Fruit fly (Drosophila melanogaster) whole organism, embryonic: ENCODE results near the gene Plc21C.

Experiments used
- Antp ChIP-seq: fragments of 200-800 bp; sonication (Bioruptor generic); optimal IDR thresholded peaks from 3 replicates; lab custom pipeline; 2016; ENCODE audit warnings: missing biosample characterization, missing genetic modification characterization
- Atf3 ChIP-seq: fragments of 200-800 bp; sonication (Bioruptor generic); optimal IDR thresholded peaks from 3 replicates; lab custom pipeline; 2016; ENCODE audit warnings: missing biosample characterization, missing genetic modification characterization
- Awh ChIP-seq: fragments of 200-800 bp; sonication (Bioruptor generic); IDR thresholded peaks from 2 replicates; pipeline ENCODE4, ENCODE4 v1.3.6; 2022; ENCODE audit warnings: missing biosample characterization, missing genetic modification characterization
- Bdp1 ChIP-seq: fragments of 200-800 bp; sonication (Bioruptor generic); optimal IDR thresholded peaks from 3 replicates; lab custom pipeline; 2016; ENCODE audit warnings: missing biosample characterization, missing genetic modification characterization
- CG10543 ChIP-seq: fragments of 200-800 bp; sonication (Bioruptor generic); optimal IDR thresholded peaks from 3 replicates; lab custom pipeline; 2017; ENCODE audit warnings: missing biosample characterization, mild to moderate bottlenecking, missing genetic modification characterization, moderate library complexity
- CG11247 ChIP-seq: fragments of 200-800 bp; sonication (Bioruptor generic); IDR thresholded peaks from 2 replicates; pipeline ENCODE4 v1.3.6; 2022; ENCODE audit warnings: missing biosample characterization, missing genetic modification characterization
- CG12155 ChIP-seq: fragments of 200-800 bp; sonication (Bioruptor generic); optimal IDR thresholded peaks from 3 replicates; lab custom pipeline; 2016; ENCODE audit warnings: missing biosample characterization, missing genetic modification characterization
- CG12942 ChIP-seq: fragments of 200-800 bp; sonication (Bioruptor generic); optimal IDR thresholded peaks from 3 replicates; lab custom pipeline; 2016; ENCODE audit warnings: missing biosample characterization, missing genetic modification characterization
- CG13624 ChIP-seq: fragments of 200-800 bp; sonication (Bioruptor generic); optimal IDR thresholded peaks from 2 replicates; lab custom pipeline; 2016; ENCODE audit warnings: missing biosample characterization, missing genetic modification characterization
- CG14710 ChIP-seq: fragments of 200-800 bp; sonication (Bioruptor generic); optimal IDR thresholded peaks from 3 replicates; lab custom pipeline; 2019; ENCODE audit warnings: missing biosample characterization, mild to moderate bottlenecking, missing genetic modification characterization, moderate library complexity
- CG16813 ChIP-seq: fragments of 200-800 bp; sonication (Bioruptor generic); IDR thresholded peaks from 3 replicates; pipeline ENCODE4 v1.3.6; 2022; ENCODE audit warnings: missing biosample characterization, missing genetic modification characterization; ENCODE audit not compliant: partially characterized antibody
- CG17802 ChIP-seq: fragments of 200-800 bp; sonication (Bioruptor generic); optimal IDR thresholded peaks from 2 replicates; lab custom pipeline; 2018; ENCODE audit warnings: missing biosample characterization, mild to moderate bottlenecking, missing genetic modification characterization, moderate library complexity
- CG2129 ChIP-seq: fragments of 200-800 bp; sonication (Bioruptor generic); IDR thresholded peaks from 2 replicates; pipeline ENCODE4 v1.3.6; 2022; ENCODE audit warnings: missing biosample characterization, missing genetic modification characterization; ENCODE audit not compliant: partially characterized antibody
- CG2889 ChIP-seq: fragments of 200-800 bp; sonication (Bioruptor generic); IDR thresholded peaks from 3 replicates; pipeline ENCODE4 v1.3.6; 2022; ENCODE audit warnings: missing biosample characterization, missing genetic modification characterization
- CG4282 ChIP-seq: fragments of 200-800 bp; sonication (Bioruptor generic); optimal IDR thresholded peaks from 2 replicates; lab custom pipeline; 2016; ENCODE audit warnings: missing biosample characterization, missing genetic modification characterization
- CG4424 ChIP-seq: fragments of 200-800 bp; sonication (Bioruptor generic); optimal IDR thresholded peaks from 3 replicates; lab custom pipeline; 2016; ENCODE audit warnings: missing biosample characterization, missing genetic modification characterization
- CG4617 ChIP-seq: fragments of 200-800 bp; sonication (Bioruptor generic); optimal IDR thresholded peaks from 3 replicates; lab custom pipeline; 2016; ENCODE audit warnings: missing biosample characterization, missing genetic modification characterization, borderline replicate concordance
- CG6765 ChIP-seq: fragments of 200-800 bp; sonication (Bioruptor generic); optimal IDR thresholded peaks from 3 replicates; lab custom pipeline; 2017; ENCODE audit warnings: missing biosample characterization, mild to moderate bottlenecking, missing genetic modification characterization
- CG6791 ChIP-seq: fragments of 200-800 bp; sonication (Bioruptor generic); IDR thresholded peaks from 3 replicates; pipeline ENCODE4 v1.3.6; 2022; ENCODE audit warnings: missing biosample characterization, missing genetic modification characterization; ENCODE audit not compliant: partially characterized antibody
- CG9727 ChIP-seq: fragments of 200-800 bp; sonication (Bioruptor generic); optimal IDR thresholded peaks from 3 replicates; lab custom pipeline; 2017; ENCODE audit warnings: missing biosample characterization, mild to moderate bottlenecking, missing genetic modification characterization
- CG9817 ChIP-seq: fragments of 200-800 bp; sonication (Bioruptor generic); optimal IDR thresholded peaks from 2 replicates; lab custom pipeline; 2018; ENCODE audit warnings: missing biosample characterization, mild to moderate bottlenecking, missing genetic modification characterization, moderate library complexity
- Dfd ChIP-seq, 2 experiments: fragments of >200 bp; optimal IDR thresholded peaks; 2 replicates each; lab custom pipeline; 2017; ENCODE audit warnings: missing biosample characterization in 2 of 2, missing genetic modification characterization in 2 of 2
- Dref ChIP-seq: fragments of 200-800 bp; sonication (Bioruptor generic); IDR thresholded peaks from 2 replicates; pipeline ENCODE4 v1.3.6; 2022; ENCODE audit warnings: missing biosample characterization, missing genetic modification characterization
- HLH4C ChIP-seq: fragments of 200-800 bp; sonication (Bioruptor generic); IDR thresholded peaks from 3 replicates; pipeline ENCODE4 v1.3.6; 2022; ENCODE audit warnings: missing biosample characterization, missing genetic modification characterization; ENCODE audit not compliant: partially characterized antibody
- Hand ChIP-seq: fragments of 200-800 bp; sonication (Bioruptor generic); optimal IDR thresholded peaks from 2 replicates; lab custom pipeline; 2017; ENCODE audit warnings: mild to moderate bottlenecking, missing biosample characterization, missing genetic modification reagents, missing genetic modification characterization
- MESR4 ChIP-seq: fragments of 200-800 bp; sonication (Bioruptor generic); optimal IDR thresholded peaks from 2 replicates; lab custom pipeline; 2018; ENCODE audit warnings: missing biosample characterization, mild to moderate bottlenecking, missing genetic modification characterization, moderate library complexity
- Meics ChIP-seq: fragments of 200-800 bp; sonication (Bioruptor generic); optimal IDR thresholded peaks from 2 replicates; lab custom pipeline; 2017; ENCODE audit warnings: missing biosample characterization, mild to moderate bottlenecking, missing genetic modification characterization
- Ravus ChIP-seq: fragments of 200-800 bp; sonication (Bioruptor generic); IDR thresholded peaks from 2 replicates; pipeline ENCODE4 v1.3.6; 2022; ENCODE audit warnings: missing biosample characterization, missing genetic modification characterization
- Rfx ChIP-seq: fragments of 200-800 bp; sonication (Bioruptor generic); IDR thresholded peaks from 2 replicates; pipeline ENCODE4 v1.3.6; 2022; ENCODE audit warnings: missing biosample characterization, missing genetic modification characterization
- bcd ChIP-seq: fragments of 200-800 bp; sonication (Bioruptor generic); optimal IDR thresholded peaks from 2 replicates; lab custom pipeline; 2017; ENCODE audit warnings: missing biosample characterization, mild to moderate bottlenecking, missing genetic modification characterization
- cato ChIP-seq: fragments of 200-800 bp; sonication (Bioruptor generic); optimal IDR thresholded peaks from 2 replicates; lab custom pipeline; 2016; ENCODE audit warnings: missing biosample characterization, missing genetic modification characterization, borderline replicate concordance
- caup ChIP-seq: fragments of 200-800 bp; sonication (Bioruptor generic); optimal IDR thresholded peaks from 3 replicates; lab custom pipeline; 2017; ENCODE audit warnings: missing biosample characterization, mild to moderate bottlenecking, missing genetic modification characterization, moderate library complexity; ENCODE audit not compliant: severe bottlenecking
- chif ChIP-seq, 2 experiments: fragments of 200-800 bp; sonication (Bioruptor generic); optimal IDR thresholded peaks; 3 replicates each; lab custom pipeline; 2016; ENCODE audit warnings: missing biosample characterization in 2 of 2, missing genetic modification characterization in 2 of 2
- crc ChIP-seq: fragments of 200-800 bp; sonication (Bioruptor generic); optimal IDR thresholded peaks from 2 replicates; lab custom pipeline; 2016; ENCODE audit warnings: missing biosample characterization, missing genetic modification characterization
- crol ChIP-seq: fragments of 200-800 bp; sonication (Bioruptor generic); IDR thresholded peaks from 2 replicates; pipeline ENCODE4 v1.3.6; 2022; ENCODE audit warnings: missing biosample characterization, missing genetic modification characterization
- dm ChIP-seq: fragments of 200-800 bp; sonication (Bioruptor generic); optimal IDR thresholded peaks from 3 replicates; lab custom pipeline; 2016; ENCODE audit warnings: missing biosample characterization, missing genetic modification characterization
- fd102C ChIP-seq: fragments of 200-800 bp; sonication (Bioruptor generic); optimal IDR thresholded peaks from 2 replicates; lab custom pipeline; 2018; ENCODE audit warnings: missing biosample characterization, mild to moderate bottlenecking, missing genetic modification characterization, moderate library complexity
- her ChIP-seq: fragments of 200-800 bp; sonication (Bioruptor generic); optimal IDR thresholded peaks from 2 replicates; lab custom pipeline; 2016; ENCODE audit warnings: missing biosample characterization, missing genetic modification characterization
- knrl ChIP-seq: fragments of 200-800 bp; sonication (Bioruptor generic); IDR thresholded peaks from 3 replicates; pipeline ENCODE4 v1.3.6; 2022; ENCODE audit warnings: missing biosample characterization, missing genetic modification characterization; ENCODE audit not compliant: partially characterized antibody
- lola ChIP-seq, 3 experiments: fragments of >200 bp in 2 of 3; fragments of 200-800 bp in 1 of 3; sonication (Bioruptor generic) in 1 of 3; optimal IDR thresholded peaks; 2 replicates each; lab custom pipeline; 2017 to 2019; ENCODE audit warnings: missing biosample characterization in 3 of 3, missing genetic modification characterization in 3 of 3, mild to moderate bottlenecking in 1 of 3, moderate library complexity in 1 of 3
- ro ChIP-seq: fragments of 200-800 bp; sonication (Bioruptor generic); IDR thresholded peaks from 2 replicates; pipeline ENCODE4 v1.3.6; 2022; ENCODE audit warnings: missing biosample characterization, missing genetic modification characterization
- sc ChIP-seq, 3 experiments: fragments of >200 bp in 2 of 3; fragments of 200-800 bp in 1 of 3; sonication (Bioruptor generic) in 1 of 3; optimal IDR thresholded peaks; 2 replicates in 2 of 3; 3 replicates in 1 of 3; lab custom pipeline; 2017; ENCODE audit warnings: mild to moderate bottlenecking in 1 of 3, missing biosample characterization in 1 of 3, missing genetic modification characterization in 1 of 3, missing genetic modification reagents in 1 of 3
- tgo ChIP-seq: fragments of 200-800 bp; sonication (Bioruptor generic); IDR thresholded peaks from 3 replicates; pipeline ENCODE4 v1.3.6; 2022; ENCODE audit warnings: missing biosample characterization, missing genetic modification characterization
- trh ChIP-seq: fragments of 200-800 bp; sonication (Bioruptor generic); optimal IDR thresholded peaks from 2 replicates; lab custom pipeline; 2016; ENCODE audit warnings: missing biosample characterization, missing genetic modification characterization
- vvl ChIP-seq: fragments of 200-800 bp; sonication (Bioruptor generic); IDR thresholded peaks from 2 replicates; pipeline ENCODE4 v1.3.6; 2022; ENCODE audit warnings: missing biosample characterization, missing genetic modification characterization
- wdn ChIP-seq: fragments of 200-800 bp; sonication (Bioruptor generic); IDR thresholded peaks from 2 replicates; pipeline ENCODE4 v1.3.6; 2022; ENCODE audit warnings: missing biosample characterization, missing genetic modification characterization
- yki ChIP-seq: fragments of >200 bp; optimal IDR thresholded peaks from 3 replicates; lab custom pipeline; 2018

Gene Plc21C

DNA sequence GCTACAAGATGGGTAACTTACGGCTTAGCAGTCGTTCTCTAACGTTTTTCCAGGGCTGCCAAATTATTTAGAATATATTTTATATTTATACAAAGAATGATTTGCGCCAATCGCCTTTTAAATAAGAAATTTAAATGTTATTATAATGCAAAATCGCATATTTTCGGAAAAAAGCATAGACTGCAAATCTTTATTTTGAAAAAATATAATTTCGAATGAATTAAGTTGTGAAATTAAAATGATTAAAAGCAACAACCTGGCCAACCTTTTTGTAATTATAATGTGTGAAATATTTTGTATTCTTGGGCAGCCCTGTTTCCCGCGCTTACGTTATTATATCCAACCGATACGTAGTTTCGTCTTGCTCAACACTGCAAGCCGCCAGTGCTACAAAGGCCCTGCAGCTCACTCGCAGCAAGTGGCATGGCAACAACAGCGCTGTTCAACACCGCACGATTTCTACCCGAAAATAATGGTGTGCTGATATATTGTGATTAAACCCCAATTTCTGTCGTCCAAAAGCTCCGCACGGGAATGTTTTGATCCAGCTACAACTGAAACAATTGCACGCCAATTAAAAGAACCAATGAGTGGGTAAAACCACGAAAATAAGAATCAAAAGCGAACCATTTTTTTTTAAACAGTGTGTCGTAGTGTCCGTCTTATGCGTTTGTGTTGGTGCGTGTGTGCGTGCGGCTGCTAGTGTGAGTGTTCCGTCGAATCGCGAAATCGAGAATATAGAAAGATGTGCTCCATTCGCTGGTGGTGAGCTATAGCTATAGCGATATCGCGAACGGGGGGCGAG lies 8.1 kb upstream of the Plc21C start, which contains the start of gene Pi3K21B (continued):
- TF ChIP-seq Dref (GFP tag; lab: Robert Waterston, UW) (peak; percentile 43), CG12942 (peak; percentile 94), crol (GFP tag; lab: Robert Waterston, UW) (no peak), Ravus (GFP tag; lab: Robert Waterston, UW) (peak; percentile 33), CG16813 (GFP tag; lab: Robert Waterston, UW) (peak; percentile 34; the same call in 1 of the 3 replicates), Antp (GFP tag; lab: Kevin White, UChicago) (peak; percentile 97), knrl (GFP tag; lab: Robert Waterston, UW) (0 out of 3 replicates have a peak, but pooled peaks have one; percentile 10), CG17802 (tag; lab: Kevin White, UChicago) (peak; percentile 68), CG4617 (GFP tag; lab: Kevin White, UChicago) (peak; percentile 97), Atf3 (GFP tag; lab: Kevin White, UChicago) (peak; percentile 86), tgo (peak; percentile 84), Awh (GFP tag; lab: Robert Waterston, UW) (0 out of 2 replicates have a peak, but pooled peaks have one; percentile 51), crc (GFP tag; lab: Kevin White, UChicago) (peak; percentile 77), lola (GFP tag; optimal IDR thresholded peaks at IDR 0.05; lab: Kevin White, UChicago) (peak in 1 of 3 experiments; percentile 90), cato (GFP tag; lab: Kevin White, UChicago) (peak; percentile 84), Dfd (GFP tag; optimal IDR thresholded peaks at IDR 0.05; lab: Kevin White, UChicago) (peak in 1 of 2 experiments; percentile 56), wdn (GFP tag; lab: Robert Waterston, UW) (peak; percentile 83), CG14710 (tag; lab: Kevin White, UChicago) (peak; percentile 95), trh (GFP tag; lab: Kevin White, UChicago) (peak; percentile 78), CG4282 (GFP tag; lab: Kevin White, UChicago) (peak; percentile 92), chif (GFP tag; optimal IDR thresholded peaks at IDR 0.05; lab: Kevin White, UChicago) (peak; percentile 87 to 88), fd102C (GFP tag; lab: Kevin White, UChicago) (no peak), CG6765 (GFP tag; lab: Kevin White, UChicago) (peak; percentile 72), CG9817 (tag; lab: Kevin White, UChicago) (peak; percentile 93), CG13624 (GFP tag; lab: Kevin White, UChicago) (peak; percentile 91), Meics (peak; percentile 87), CG4424 (GFP tag; lab: Kevin White, UChicago) (peak; percentile 89), dm (GFP tag; lab: Kevin White, UChicago) (peak; percentile 91), yki (lab: Kevin White, UChicago) (no peak), Bdp1 (GFP tag; lab: Kevin White, UChicago) (peak; percentile 86), vvl (peak; percentile 91), HLH4C (GFP tag; lab: Robert Waterston, UW) (no peak), CG6791 (GFP tag; lab: Robert Waterston, UW) (peak; percentile 73), CG12155 (peak; percentile 92), her (peak; percentile 89), Hand (GFP tag; lab: Kevin White, UChicago) (peak; percentile 73), MESR4 (GFP tag; lab: Kevin White, UChicago) (peak; percentile 97), CG2889 (GFP tag; lab: Robert Waterston, UW) (peak; percentile 75), CG2129 (GFP tag; lab: Robert Waterston, UW) (no peak), CG11247 (peak; percentile 92), caup (GFP tag; lab: Kevin White, UChicago) (peak; percentile 91), bcd (peak; percentile 91), Rfx (GFP tag; lab: Robert Waterston, UW) (peak; percentile 96), CG9727 (GFP tag; lab: Kevin White, UChicago) (peak; percentile 87), sc (optimal IDR thresholded peaks at IDR 0.05; lab: Kevin White, UChicago) (no peak), sc (GFP tag; optimal IDR thresholded peaks at IDR 0.05; lab: Kevin White, UChicago) (peak; percentile 85), ro (peak; percentile 43; the same call in 1 of the 2 replicates), CG10543 (GFP tag; lab: Kevin White, UChicago) (peak; percentile 92)
